Worm (Caenorhabditis elegans) whole organism, late embryonic: ENCODE results near the gene F56C4.2.

ENCODE experiments used
- C08G9.2 ChIP-seq: sonication (generic microtip); optimal IDR thresholded peaks from 2 replicates; lab custom pipeline; 2016; ENCODE audit warnings: mild to moderate bottlenecking, missing genetic modification characterization, moderate library complexity, missing compliant biosample characterization
- C38D4.7 ChIP-seq: fragments of 200-800 bp; sonication (Bioruptor generic); optimal IDR thresholded peaks from 2 replicates; lab custom pipeline; 2018; ENCODE audit warnings: mild to moderate bottlenecking, missing genetic modification characterization, moderate library complexity, missing compliant biosample characterization
- K02D7.2 ChIP-seq: sonication (generic microtip); optimal IDR thresholded peaks from 2 replicates; lab custom pipeline; 2017; ENCODE audit warnings: mild to moderate bottlenecking, missing genetic modification characterization, missing compliant biosample characterization
- K09A11.1 ChIP-seq: sonication (generic microtip); optimal IDR thresholded peaks from 2 replicates; lab custom pipeline; 2017; ENCODE audit warnings: antibody characterized with exemption, mild to moderate bottlenecking, missing genetic modification characterization, missing compliant biosample characterization; ENCODE audit not compliant: insufficient read depth
- T23F11.4 ChIP-seq: fragments of 200-800 bp; sonication (Bioruptor generic); optimal IDR thresholded peaks from 2 replicates; lab custom pipeline; 2018; ENCODE audit warnings: mild to moderate bottlenecking, missing genetic modification characterization, missing compliant biosample characterization
- Y22D7AL.16 ChIP-seq: sonication (generic microtip); optimal IDR thresholded peaks from 2 replicates; lab custom pipeline; 2016; ENCODE audit warnings: missing genetic modification characterization, missing compliant biosample characterization
- ahr-1 ChIP-seq: sonication (generic microtip); optimal IDR thresholded peaks from 2 replicates; lab custom pipeline; 2016; ENCODE audit warnings: missing genetic modification characterization, missing compliant biosample characterization
- ama-1 ChIP-seq: fragments of 150-350 bp; optimal IDR thresholded peaks from 2 replicates; lab custom pipeline; 2014
- ceh-14 ChIP-seq: sonication (generic microtip); optimal IDR thresholded peaks from 2 replicates; lab custom pipeline; 2016; ENCODE audit warnings: missing genotype, missing genetic modification characterization, missing compliant biosample characterization
- ceh-19 ChIP-seq: fragments of 200-800 bp; sonication (Bioruptor generic); optimal IDR thresholded peaks from 2 replicates; lab custom pipeline; 2018; ENCODE audit warnings: mild to moderate bottlenecking, missing genetic modification characterization, missing compliant biosample characterization
- ceh-2 ChIP-seq: sonication (generic microtip); optimal IDR thresholded peaks from 2 replicates; lab custom pipeline; 2016; ENCODE audit warnings: missing genotype, missing genetic modification characterization, missing compliant biosample characterization
- ceh-22 ChIP-seq: sonication (generic microtip); optimal IDR thresholded peaks from 2 replicates; lab custom pipeline; 2017; ENCODE audit warnings: missing biosample characterization, missing genetic modification characterization
- ceh-24 ChIP-seq: sonication (generic microtip); optimal IDR thresholded peaks from 2 replicates; lab custom pipeline; 2016; ENCODE audit warnings: mild to moderate bottlenecking, missing genetic modification characterization, missing compliant biosample characterization
- ceh-30 ChIP-seq: fragments of 150-350 bp; optimal IDR thresholded peaks from 2 replicates; lab custom pipeline; 2014; ENCODE audit warnings: missing biosample characterization, missing genetic modification characterization
- ceh-31 ChIP-seq: sonication (generic microtip); optimal IDR thresholded peaks from 2 replicates; lab custom pipeline; 2016; ENCODE audit warnings: missing genetic modification characterization, missing compliant biosample characterization
- ceh-34 ChIP-seq: sonication (generic microtip); optimal IDR thresholded peaks from 2 replicates; lab custom pipeline; 2016; ENCODE audit warnings: mild to moderate bottlenecking, missing genetic modification characterization, missing compliant biosample characterization
- ceh-45 ChIP-seq: fragments of 200-800 bp; sonication (Bioruptor generic); IDR thresholded peaks from 2 replicates; pipeline ENCODE4 v1.3.6; 2022; ENCODE audit warnings: missing genetic modification reagents, missing genetic modification characterization, missing compliant biosample characterization
- ceh-48 ChIP-seq: sonication (generic microtip); optimal IDR thresholded peaks from 2 replicates; lab custom pipeline; 2016; ENCODE audit warnings: missing genetic modification characterization, inconsistent platforms, missing compliant biosample characterization
- ceh-9 ChIP-seq: sonication (generic microtip); optimal IDR thresholded peaks from 2 replicates; lab custom pipeline; 2016; ENCODE audit warnings: mild to moderate bottlenecking, missing genetic modification characterization, inconsistent platforms, missing compliant biosample characterization
- dve-1 ChIP-seq: sonication (generic microtip); optimal IDR thresholded peaks from 2 replicates; lab custom pipeline; 2017; ENCODE audit warnings: antibody characterized with exemption, mild to moderate bottlenecking, missing genetic modification characterization, missing compliant biosample characterization
- elt-4 ChIP-seq: sonication (generic microtip); optimal IDR thresholded peaks from 2 replicates; lab custom pipeline; 2016; ENCODE audit warnings: missing genetic modification characterization, missing compliant biosample characterization
- eyg-1 ChIP-seq: sonication (generic microtip); optimal IDR thresholded peaks from 2 replicates; lab custom pipeline; 2016; ENCODE audit warnings: missing genotype, missing genetic modification characterization, missing compliant biosample characterization
- fax-1 ChIP-seq: sonication (generic microtip); optimal IDR thresholded peaks from 2 replicates; lab custom pipeline; 2016; ENCODE audit warnings: missing genotype, missing genetic modification characterization, missing compliant biosample characterization
- hlh-13 ChIP-seq: fragments of 200-800 bp; sonication (Bioruptor generic); optimal IDR thresholded peaks from 2 replicates; lab custom pipeline; 2018; ENCODE audit warnings: mild to moderate bottlenecking, missing genetic modification characterization, missing compliant biosample characterization
- hlh-15 ChIP-seq: sonication (generic microtip); optimal IDR thresholded peaks from 2 replicates; lab custom pipeline; 2016; ENCODE audit warnings: missing genetic modification characterization, missing compliant biosample characterization
- mec-3 ChIP-seq: sonication (generic microtip); optimal IDR thresholded peaks from 2 replicates; lab custom pipeline; 2016; ENCODE audit warnings: borderline replicate concordance, missing genetic modification characterization, missing compliant biosample characterization
- nhr-11 ChIP-seq: fragments of 150-350 bp; optimal IDR thresholded peaks from 2 replicates; lab custom pipeline; 2014; ENCODE audit warnings: missing biosample characterization, missing genetic modification characterization
- pag-3 ChIP-seq: sonication (generic microtip); optimal IDR thresholded peaks from 2 replicates; lab custom pipeline; 2016; ENCODE audit warnings: missing compliant biosample characterization, missing genetic modification characterization, borderline replicate concordance
- pat-9 ChIP-seq: fragments of 200-800 bp; sonication (Bioruptor generic); optimal IDR thresholded peaks from 2 replicates; lab custom pipeline; 2018; ENCODE audit warnings: mild to moderate bottlenecking, missing genetic modification characterization, moderate library complexity, missing compliant biosample characterization
- pax-1 ChIP-seq: fragments of 150-350 bp; optimal IDR thresholded peaks from 2 replicates; lab custom pipeline; 2014; ENCODE audit warnings: missing biosample characterization, missing genetic modification characterization
- pha-4 ChIP-seq: fragments of 150-350 bp; optimal IDR thresholded peaks from 2 replicates; lab custom pipeline; 2018; ENCODE audit warnings: missing biosample characterization, missing genetic modification reagents, missing genetic modification characterization
- pqm-1 ChIP-seq: sonication (generic microtip); optimal IDR thresholded peaks from 2 replicates; lab custom pipeline; 2016; ENCODE audit warnings: missing genetic modification characterization, missing compliant biosample characterization
- ref-2 ChIP-seq: sonication (generic microtip); optimal IDR thresholded peaks from 2 replicates; lab custom pipeline; 2016; ENCODE audit warnings: missing genetic modification characterization, missing compliant biosample characterization
- rnt-1 ChIP-seq: sonication (generic microtip); optimal IDR thresholded peaks from 2 replicates; lab custom pipeline; 2016; ENCODE audit warnings: missing genetic modification characterization, missing compliant biosample characterization
- sdc-2 ChIP-seq: sonication (generic microtip); optimal IDR thresholded peaks from 2 replicates; lab custom pipeline; 2016; ENCODE audit warnings: missing genotype, missing genetic modification characterization, missing compliant biosample characterization
- sox-4 ChIP-seq: sonication (generic microtip); optimal IDR thresholded peaks from 2 replicates; lab custom pipeline; 2017; ENCODE audit warnings: mild to moderate bottlenecking, missing genetic modification characterization, inconsistent platforms, missing compliant biosample characterization
- syd-9 ChIP-seq: sonication (generic microtip); optimal IDR thresholded peaks from 2 replicates; lab custom pipeline; 2016; ENCODE audit warnings: mild to moderate bottlenecking, missing genetic modification characterization, moderate library complexity, missing compliant biosample characterization
- tbx-2 ChIP-seq: sonication (generic microtip); optimal IDR thresholded peaks from 2 replicates; lab custom pipeline; 2016; ENCODE audit warnings: missing genetic modification characterization, missing compliant biosample characterization
- tbx-7 ChIP-seq: sonication (generic microtip); optimal IDR thresholded peaks from 2 replicates; lab custom pipeline; 2016; ENCODE audit warnings: missing genotype, missing genetic modification characterization, missing compliant biosample characterization
- ttx-3 ChIP-seq: sonication (generic microtip); optimal IDR thresholded peaks from 2 replicates; lab custom pipeline; 2016; ENCODE audit warnings: missing genetic modification reagents, missing genetic modification characterization, missing compliant biosample characterization
- unc-3 ChIP-seq, 2 experiments: fragments of 200-800 bp in 1 of 2; sonication (Bioruptor generic) in 1 of 2; sonication (generic microtip) in 1 of 2; conservative IDR thresholded peaks in 1 of 2; optimal IDR thresholded peaks in 1 of 2; 2 replicates each; pipeline versions ENCODE4 v1.3.6 to Lab custom; 2016 to 2022; ENCODE audit warnings: missing compliant biosample characterization in 2 of 2, missing genetic modification characterization in 2 of 2, missing genetic modification reagents in 1 of 2
- unc-55 ChIP-seq: sonication (generic microtip); optimal IDR thresholded peaks from 2 replicates; lab custom pipeline; 2017; ENCODE audit warnings: missing biosample characterization, missing genetic modification reagents, missing genetic modification characterization
- zip-5 ChIP-seq: sonication (generic microtip); optimal IDR thresholded peaks from 2 replicates; lab custom pipeline; 2016; ENCODE audit warnings: missing genetic modification characterization, missing compliant biosample characterization
- ztf-16 ChIP-seq: sonication (generic microtip); optimal IDR thresholded peaks from 2 replicates; lab custom pipeline; 2017; ENCODE audit warnings: missing genetic modification characterization, missing compliant biosample characterization

F56C4.2 gene

ce11 chrIV:10638977-10639376 lies at the start of gene F56C4.2:
F56C4.2 (plus strand) TSS chrIV:10639277.
- TF ChIP-seq hlh-15 (tag; lab: Kevin White, UChicago) (no peak), pag-3 (no peak), ceh-9 (tag; lab: Kevin White, UChicago) (no peak), ceh-2 (tag; lab: Kevin White, UChicago) (no peak), tbx-7 (tag; lab: Kevin White, UChicago) (no peak), rnt-1 (tag; lab: Kevin White, UChicago) (no peak), ztf-16 (tag; lab: Kevin White, UChicago) (no peak), eyg-1 (tag; lab: Kevin White, UChicago) (no peak), fax-1 (tag; lab: Kevin White, UChicago) (no peak), nhr-11 (tag; lab: Kevin White, UChicago) (no peak), ceh-34 (tag; lab: Kevin White, UChicago) (no peak), T23F11.4 (GFP tag; lab: Kevin White, UChicago) (no peak), Y22D7AL.16 (tag; lab: Kevin White, UChicago) (no peak)

- no peak for TF ChIP-seq syd-9 (tag; lab: Kevin White, UChicago)
- no peak for TF ChIP-seq ceh-19 (GFP tag; lab: Kevin White, UChicago)
- TF ChIP-seq C08G9.2 (tag; lab: Kevin White, UChicago) = no peak
- no peak for TF ChIP-seq C38D4.7 (GFP tag; lab: Kevin White, UChicago)
- no peak for TF ChIP-seq elt-4 (tag; lab: Kevin White, UChicago)
- TF ChIP-seq unc-55 (GFP tag; lab: Kevin White, UChicago) = no peak
- TF ChIP-seq ceh-48 (tag; lab: Kevin White, UChicago) = no peak
- no peak for TF ChIP-seq ceh-31 (tag; lab: Kevin White, UChicago)
- no peak for TF ChIP-seq ref-2 (tag; lab: Kevin White, UChicago)
- no peak for TF ChIP-seq pag-3
- TF ChIP-seq ceh-30 (tag; lab: Kevin White, UChicago) = no peak
- no peak for TF ChIP-seq unc-3 (GFP tag; conservative IDR thresholded peaks at IDR 0.05; lab: Robert Waterston, UW)
- no peak for TF ChIP-seq unc-3 (tag; optimal IDR thresholded peaks at IDR 0.05; lab: Kevin White, UChicago)
- no peak for TF ChIP-seq hlh-13 (GFP tag; lab: Kevin White, UChicago)
- TF ChIP-seq sox-4 (tag; lab: Kevin White, UChicago) = no peak
- TF ChIP-seq ahr-1 (tag; lab: Kevin White, UChicago) = no peak
Measured at ce11 chrIV:10590649-10591048, 48.4 kb upstream of the F56C4.2 start, which contains the start of the genes C43F9.5 and nkb-2. C43F9.5 (minus strand) TSS chrIV:10590749. nkb-2 (plus strand) TSS chrIV:10590925.

- TF ChIP-seq ceh-2 (tag; lab: Kevin White, UChicago) (no peak), ceh-45 (GFP tag; lab: Robert Waterston, UW) (no peak), sdc-2 (tag; lab: Kevin White, UChicago) (no peak), ztf-16 (tag; lab: Kevin White, UChicago) (no peak), sox-4 (tag; lab: Kevin White, UChicago) (no peak), pha-4 (tag; lab: Kevin White, UChicago) (no peak), syd-9 (tag; lab: Kevin White, UChicago) (no peak), C08G9.2 (tag; lab: Kevin White, UChicago) (no peak), eyg-1 (tag; lab: Kevin White, UChicago) (no peak), ceh-22 (tag; lab: Kevin White, UChicago) (no peak), hlh-15 (tag; lab: Kevin White, UChicago) (no peak), hlh-13 (GFP tag; lab: Kevin White, UChicago) (no peak), K09A11.1 (no peak), K02D7.2 (no peak), unc-55 (GFP tag; lab: Kevin White, UChicago) (no peak)
- TF ChIP-seq, all 69 proteins: peak for 0
Measured at ce11 chrIV:10593570-10593969, 45.5 kb upstream of the F56C4.2 start, which contains the start of gene C43F9.7. C43F9.7 (minus strand) TSS chrIV:10593670.

ce11 chrIV:10596505-10596904 lies 42.6 kb upstream of the F56C4.2 start, which contains the start of gene C43F9.11:
C43F9.11 (plus strand) TSS chrIV:10596805.
- TF ChIP-seq mec-3 (no peak), nhr-11 (tag; lab: Kevin White, UChicago) (no peak), sox-4 (tag; lab: Kevin White, UChicago) (no peak), ama-1 (lab: Kevin White, UChicago) (no peak), unc-55 (GFP tag; lab: Kevin White, UChicago) (no peak), ceh-24 (tag; lab: Kevin White, UChicago) (no peak), zip-5 (tag; lab: Kevin White, UChicago) (no peak), pag-3 (no peak), dve-1 (tag; lab: Kevin White, UChicago) (no peak), pqm-1 (tag; lab: Kevin White, UChicago) (no peak), pat-9 (tag; lab: Kevin White, UChicago) (no peak), hlh-13 (GFP tag; lab: Kevin White, UChicago) (no peak), tbx-2 (no peak), ttx-3 (tag; lab: Kevin White, UChicago) (no peak), pax-1 (tag; lab: Kevin White, UChicago) (no peak), ceh-14 (tag; lab: Kevin White, UChicago) (no peak)
